Worm (Caenorhabditis elegans) whole organism, midembryonic: ENCODE results near the gene tax-4.

Experiments used
- T22C8.4 ChIP-seq: fragments of 200-800 bp; sonication (Bioruptor generic); IDR thresholded peaks from 2 replicates; pipeline ENCODE4 v1.3.6; 2022; ENCODE audit warnings: missing genetic modification characterization, missing compliant biosample characterization
- cog-1 ChIP-seq: sonication (generic microtip); optimal IDR thresholded peaks from 2 replicates; lab custom pipeline; 2016; ENCODE audit warnings: missing genetic modification characterization, missing compliant biosample characterization

DNA sequence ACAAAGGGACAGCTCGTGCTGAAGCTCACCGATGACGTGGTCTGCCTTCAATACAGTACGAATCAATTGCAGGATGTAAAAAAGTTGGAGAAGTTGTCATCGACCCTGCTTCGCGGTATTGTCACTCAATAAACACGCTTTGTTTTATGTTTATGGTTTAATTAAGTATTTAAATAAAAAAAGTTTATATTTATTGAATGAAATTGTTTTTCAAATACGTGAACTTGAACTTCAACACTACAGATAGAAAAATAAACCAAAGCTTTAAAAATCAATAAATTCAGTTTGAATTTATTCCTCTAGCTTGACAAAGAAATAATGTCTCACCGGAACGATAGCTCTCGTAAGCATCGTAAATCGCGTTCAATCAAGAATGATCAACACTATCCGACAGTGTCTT lies 35.6 kb upstream of the tax-4 start, which contains the start of gene ZK512.8:
- no peak for TF ChIP-seq T22C8.4 (GFP tag; lab: Robert Waterston, UW)
- no peak for TF ChIP-seq cog-1 (tag; lab: Kevin White, UChicago)
